Worm (Caenorhabditis elegans) whole organism, L2 larva: ENCODE results near the gene fbxa-89.

ENCODE experiments used
- R02D3.7 ChIP-seq: fragments of 150-350 bp; optimal IDR thresholded peaks from 2 replicates; lab custom pipeline; 2014; ENCODE audit warnings: missing biosample characterization, missing genetic modification characterization
- Y55F3AM.14 ChIP-seq: fragments of 200-800 bp; sonication (Bioruptor generic); optimal IDR thresholded peaks from 2 replicates; lab custom pipeline; 2018; ENCODE audit warnings: mild to moderate bottlenecking, missing genetic modification characterization, missing compliant biosample characterization
- ZK546.5 ChIP-seq: sonication (generic microtip); optimal IDR thresholded peaks from 2 replicates; lab custom pipeline; 2017; ENCODE audit warnings: missing biosample characterization, missing genetic modification characterization
- alr-1 ChIP-seq: fragments of 150-350 bp; optimal IDR thresholded peaks from 2 replicates; lab custom pipeline; 2014; ENCODE audit warnings: missing biosample characterization, missing genetic modification characterization
- aly-2 ChIP-seq: fragments of 150-350 bp; optimal IDR thresholded peaks from 2 replicates; lab custom pipeline; 2014; ENCODE audit warnings: missing biosample characterization, missing genetic modification characterization
- blmp-1 ChIP-seq: sonication (generic microtip); optimal IDR thresholded peaks from 2 replicates; lab custom pipeline; 2017; ENCODE audit warnings: missing genetic modification characterization, mild to moderate bottlenecking, missing compliant biosample characterization, antibody characterized with exemption, moderate library complexity; ENCODE audit not compliant: insufficient read depth
- ceh-16 ChIP-seq: fragments of 150-350 bp; optimal IDR thresholded peaks from 2 replicates; lab custom pipeline; 2014; ENCODE audit warnings: missing biosample characterization, missing genetic modification characterization
- crh-2 ChIP-seq: sonication (generic microtip); optimal IDR thresholded peaks from 2 replicates; lab custom pipeline; 2017; ENCODE audit warnings: missing biosample characterization, missing genetic modification characterization
- egl-27 ChIP-seq: sonication (generic microtip); optimal IDR thresholded peaks from 3 replicates; lab custom pipeline; 2017; ENCODE audit warnings: missing biosample characterization, missing genetic modification reagents, missing genetic modification characterization
- elt-1 ChIP-seq: fragments of 150-350 bp; optimal IDR thresholded peaks from 2 replicates; lab custom pipeline; 2014; ENCODE audit warnings: missing biosample characterization, missing genetic modification characterization
- elt-3 ChIP-seq: sonication (generic microtip); optimal IDR thresholded peaks from 2 replicates; lab custom pipeline; 2017; ENCODE audit warnings: missing biosample characterization, missing genetic modification characterization
- fos-1 ChIP-seq: fragments of 150-350 bp; optimal IDR thresholded peaks from 2 replicates; lab custom pipeline; 2014; ENCODE audit warnings: missing biosample characterization, missing genetic modification characterization
- gmeb-1 ChIP-seq: fragments of 150-350 bp; optimal IDR thresholded peaks from 2 replicates; lab custom pipeline; 2014; ENCODE audit warnings: missing biosample characterization, missing genetic modification characterization
- lin-11 ChIP-seq: fragments of 150-350 bp; sonication (generic microtip); optimal IDR thresholded peaks from 2 replicates; lab custom pipeline; 2014; ENCODE audit warnings: missing biosample characterization, missing genetic modification characterization, inconsistent platforms, mixed read lengths
- lin-13 ChIP-seq: fragments of 150-350 bp; optimal IDR thresholded peaks from 2 replicates; lab custom pipeline; 2014; ENCODE audit warnings: missing biosample characterization, missing genetic modification reagents, missing genetic modification characterization
- lin-39 ChIP-seq: fragments of 150-350 bp; optimal IDR thresholded peaks from 2 replicates; lab custom pipeline; 2014; ENCODE audit warnings: missing biosample characterization, missing genetic modification reagents, missing genetic modification characterization
- lsy-2 ChIP-seq, 2 experiments: fragments of 150-350 bp in 1 of 2; sonication (generic microtip) in 1 of 2; optimal IDR thresholded peaks; 2 replicates each; lab custom pipeline; 2014 to 2017; ENCODE audit warnings: missing biosample characterization in 2 of 2, missing genetic modification characterization in 2 of 2
- mab-5 ChIP-seq: fragments of 150-350 bp; optimal IDR thresholded peaks from 2 replicates; lab custom pipeline; 2014; ENCODE audit warnings: missing biosample characterization, missing genetic modification characterization
- mbf-1 ChIP-seq: sonication (generic microtip); optimal IDR thresholded peaks from 2 replicates; lab custom pipeline; 2017; ENCODE audit warnings: missing biosample characterization, missing genetic modification characterization
- mdl-1 ChIP-seq, 2 experiments: fragments of 150-350 bp in 1 of 2; sonication (generic microtip) in 1 of 2; optimal IDR thresholded peaks; 2 replicates each; lab custom pipeline; 2017; ENCODE audit warnings: missing biosample characterization in 2 of 2, missing genetic modification characterization in 2 of 2
- nhr-11 ChIP-seq: fragments of 150-350 bp; optimal IDR thresholded peaks from 2 replicates; lab custom pipeline; 2014; ENCODE audit warnings: missing biosample characterization, missing genetic modification characterization
- nhr-12 ChIP-seq: fragments of 150-350 bp; optimal IDR thresholded peaks from 2 replicates; lab custom pipeline; 2014; ENCODE audit warnings: missing biosample characterization, missing genetic modification characterization
- nhr-129 ChIP-seq: fragments of 150-350 bp; optimal IDR thresholded peaks from 2 replicates; lab custom pipeline; 2014; ENCODE audit warnings: missing biosample characterization, missing genetic modification characterization
- nhr-25 ChIP-seq: fragments of 150-350 bp; sonication (generic microtip); optimal IDR thresholded peaks from 3 replicates; lab custom pipeline; 2014; ENCODE audit warnings: missing biosample characterization, missing genetic modification characterization
- nhr-77 ChIP-seq: fragments of 150-350 bp; optimal IDR thresholded peaks from 2 replicates; lab custom pipeline; 2014; ENCODE audit warnings: missing biosample characterization, missing genetic modification characterization
- peb-1 ChIP-seq: fragments of 150-350 bp; optimal IDR thresholded peaks from 2 replicates; lab custom pipeline; 2014; ENCODE audit warnings: missing biosample characterization, missing genetic modification characterization
- sem-4 ChIP-seq: fragments of 150-350 bp; optimal IDR thresholded peaks from 2 replicates; lab custom pipeline; 2014; ENCODE audit warnings: missing biosample characterization, missing genetic modification reagents, missing genetic modification characterization
- skn-1 ChIP-seq: sonication (generic microtip); optimal IDR thresholded peaks from 2 replicates; lab custom pipeline; 2017; ENCODE audit warnings: missing biosample characterization, missing genetic modification characterization
- sma-3 ChIP-seq: sonication (generic microtip); optimal IDR thresholded peaks from 2 replicates; lab custom pipeline; 2016; ENCODE audit warnings: missing genetic modification reagents, missing genetic modification characterization, missing compliant biosample characterization
- sma-9 ChIP-seq, 2 experiments: fragments of 150-350 bp in 1 of 2; sonication (generic microtip) in 1 of 2; optimal IDR thresholded peaks; 2 replicates each; lab custom pipeline; 2014 to 2016; ENCODE audit warnings: missing genetic modification characterization in 2 of 2, mild to moderate bottlenecking in 1 of 2, missing biosample characterization in 1 of 2, missing compliant biosample characterization in 1 of 2, missing genetic modification reagents in 1 of 2, moderate library complexity in 1 of 2
- snpc-4 ChIP-seq: fragments of 150-350 bp; optimal IDR thresholded peaks from 2 replicates; lab custom pipeline; 2014; ENCODE audit warnings: missing biosample characterization, missing genetic modification characterization
- unc-55 ChIP-seq: fragments of 150-350 bp; sonication (generic microtip); optimal IDR thresholded peaks from 3 replicates; lab custom pipeline; 2014; ENCODE audit warnings: missing biosample characterization, missing genetic modification reagents, missing genetic modification characterization
- unc-62 ChIP-seq: fragments of 150-350 bp; optimal IDR thresholded peaks from 2 replicates; lab custom pipeline; 2014; ENCODE audit warnings: missing biosample characterization, missing genetic modification reagents, missing genetic modification characterization
- zag-1 ChIP-seq: fragments of 150-350 bp; optimal IDR thresholded peaks from 2 replicates; lab custom pipeline; 2014; ENCODE audit warnings: missing biosample characterization, missing genetic modification characterization
- ztf-1 ChIP-seq: fragments of 200-800 bp; sonication (Bioruptor generic); conservative IDR thresholded peaks from 2 replicates; pipeline ENCODE4 v1.3.6; 2022; ENCODE audit warnings: missing genetic modification characterization, missing compliant biosample characterization
- ztf-11 ChIP-seq: sonication (generic microtip); optimal IDR thresholded peaks from 2 replicates; lab custom pipeline; 2017; ENCODE audit warnings: missing biosample characterization, missing genetic modification characterization
- ztf-4 ChIP-seq: fragments of 150-350 bp; optimal IDR thresholded peaks from 2 replicates; lab custom pipeline; 2014; ENCODE audit warnings: missing biosample characterization, missing genetic modification characterization

Gene fbxa-89

ce11 chrIII:12235914-12236313, at the start of gene fbxa-89, which contains the start of gene grl-15:
fbxa-89 (plus strand) TSS chrIII:12236184.
grl-15 (minus strand) TSS chrIII:12236014.
- no peak for TF ChIP-seq elt-1 (tag; lab: Kevin White, UChicago)
- no peak for TF ChIP-seq egl-27
- TF ChIP-seq ceh-16 (tag; lab: Kevin White, UChicago), result no peak
- no peak for TF ChIP-seq lin-39
- TF ChIP-seq snpc-4 (tag; lab: Kevin White, UChicago), result no peak
- TF ChIP-seq nhr-25 (tag; lab: Kevin White, UChicago), result no peak
- no peak for TF ChIP-seq nhr-77 (tag; lab: Kevin White, UChicago)

ce11 chrIII:12188236-12188635, 47.7 kb upstream of the fbxa-89 start:
- no peak for TF ChIP-seq lin-11
- no peak for TF ChIP-seq nhr-77 (tag; lab: Kevin White, UChicago)
- TF ChIP-seq ZK546.5 (tag; lab: Kevin White, UChicago), result no peak
- no peak for TF ChIP-seq R02D3.7 (tag; lab: Kevin White, UChicago)
- no peak for TF ChIP-seq peb-1 (tag; lab: Kevin White, UChicago)
- TF ChIP-seq mab-5, result no peak
- no peak for TF ChIP-seq nhr-129 (tag; lab: Kevin White, UChicago)
- no peak for TF ChIP-seq alr-1
- TF ChIP-seq ztf-1 (GFP tag; lab: Robert Waterston, UW), result no peak
- TF ChIP-seq unc-55 (GFP tag; lab: Kevin White, UChicago), result no peak
- TF ChIP-seq zag-1, result no peak
- no peak for TF ChIP-seq nhr-11 (tag; lab: Kevin White, UChicago)
- TF ChIP-seq sma-3 (GFP tag; lab: Kevin White, UChicago), result no peak
- no peak for TF ChIP-seq mdl-1 (tag; optimal IDR thresholded peaks at IDR 0.05; lab: Kevin White, UChicago)
- no peak for TF ChIP-seq gmeb-1
- TF ChIP-seq blmp-1 (tag; lab: Kevin White, UChicago), result no peak
- TF ChIP-seq aly-2, result no peak
- TF ChIP-seq unc-62 (GFP tag; lab: Kevin White, UChicago), result no peak
- no peak for TF ChIP-seq elt-3 (tag; lab: Kevin White, UChicago)
- TF ChIP-seq lsy-2 (tag; optimal IDR thresholded peaks at IDR 0.05; lab: Kevin White, UChicago), result no peak
- TF ChIP-seq, all 48 proteins: peak for 0

ce11 chrIII:12194190-12194589, 41.8 kb upstream of the fbxa-89 start, which contains the start of gene Y75B8A.44:
Y75B8A.44 (plus strand) TSS chrIII:12194490.
- no peak for TF ChIP-seq elt-3 (tag; lab: Kevin White, UChicago)
- no peak for TF ChIP-seq unc-55 (GFP tag; lab: Kevin White, UChicago)
- no peak for TF ChIP-seq ztf-11 (tag; lab: Kevin White, UChicago)
- TF ChIP-seq snpc-4 (tag; lab: Kevin White, UChicago), result no peak
- no peak for TF ChIP-seq mab-5
- TF ChIP-seq ztf-4 (tag; lab: Kevin White, UChicago), result no peak
- no peak for TF ChIP-seq Y55F3AM.14 (GFP tag; lab: Kevin White, UChicago)
- TF ChIP-seq lin-11, result no peak
- TF ChIP-seq nhr-11 (tag; lab: Kevin White, UChicago), result no peak
- TF ChIP-seq gmeb-1, result no peak
- TF ChIP-seq lin-39, result no peak
- TF ChIP-seq crh-2, result no peak
- no peak for TF ChIP-seq ztf-1 (GFP tag; lab: Robert Waterston, UW)
- TF ChIP-seq sma-9 (GFP tag; optimal IDR thresholded peaks at IDR 0.05; lab: Kevin White, UChicago), result no peak
- TF ChIP-seq sma-9 (tag; optimal IDR thresholded peaks at IDR 0.05; lab: Kevin White, UChicago), result no peak
- no peak for TF ChIP-seq sma-3 (GFP tag; lab: Kevin White, UChicago)
- no peak for TF ChIP-seq blmp-1 (tag; lab: Kevin White, UChicago)
- no peak for TF ChIP-seq nhr-25 (tag; lab: Kevin White, UChicago)
- no peak for TF ChIP-seq lin-13 (GFP tag; lab: Kevin White, UChicago)
- no peak for TF ChIP-seq unc-62 (GFP tag; lab: Kevin White, UChicago)
- TF ChIP-seq fos-1 (tag; lab: Kevin White, UChicago), result no peak

DNA sequence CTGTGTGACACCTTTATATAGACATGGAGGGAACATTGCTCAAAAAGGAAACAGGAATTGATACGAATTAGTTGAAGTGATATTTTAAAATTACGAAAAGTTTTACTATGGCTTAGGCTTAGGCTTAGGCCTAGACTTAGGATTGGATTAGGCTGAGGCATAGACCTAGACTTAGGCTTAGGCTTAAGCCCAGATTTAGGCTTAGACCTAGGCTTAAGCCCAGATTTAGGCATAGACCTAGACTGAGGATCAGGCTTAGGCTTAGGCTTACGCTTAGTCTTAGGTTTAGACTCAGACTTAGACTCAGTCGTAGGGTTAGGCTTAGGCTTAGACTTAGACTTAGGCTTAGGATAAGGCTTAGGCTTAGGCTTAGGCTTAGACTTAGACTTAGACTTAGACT, 40.0 kb upstream of the fbxa-89 start:
- TF ChIP-seq elt-3 (tag; lab: Kevin White, UChicago) (no peak), peb-1 (tag; lab: Kevin White, UChicago) (no peak), ZK546.5 (tag; lab: Kevin White, UChicago) (no peak), nhr-12 (tag; lab: Kevin White, UChicago) (no peak), sem-4 (no peak), gmeb-1 (no peak), skn-1 (tag; lab: Kevin White, UChicago) (no peak), mbf-1 (no peak), Y55F3AM.14 (GFP tag; lab: Kevin White, UChicago) (no peak)
- TF ChIP-seq, all 48 proteins: peak for 0
